Fruit fly (Drosophila melanogaster) whole organism, embryonic: ENCODE data around the gene Nt5b.
A peak's percentile ranks its signal among the peaks of the same experiment; 100 is the strongest.

Source experiments
- CG10209 ChIP-seq: fragments of 200-800 bp; sonication (Bioruptor generic); optimal IDR thresholded peaks from 3 replicates; lab custom pipeline; 2017; ENCODE audit warnings: missing biosample characterization, mild to moderate bottlenecking, missing genetic modification characterization, missing genetic modification reagents
- CG10462 ChIP-seq: fragments of 200-800 bp; sonication (Bioruptor generic); optimal IDR thresholded peaks from 2 replicates; lab custom pipeline; 2016; ENCODE audit warnings: missing biosample characterization, missing genetic modification characterization
- CG10654 ChIP-seq: fragments of 200-800 bp; sonication (Bioruptor generic); optimal IDR thresholded peaks from 2 replicates; lab custom pipeline; 2016; ENCODE audit warnings: missing biosample characterization, missing genetic modification characterization
- CG11504 ChIP-seq: fragments of 200-800 bp; sonication (Bioruptor generic); optimal IDR thresholded peaks from 3 replicates; lab custom pipeline; 2019; ENCODE audit warnings: missing biosample characterization, mild to moderate bottlenecking, missing genetic modification characterization, moderate library complexity
- CG11695 ChIP-seq: fragments of 200-800 bp; sonication (Bioruptor generic); IDR thresholded peaks from 3 replicates; pipeline ENCODE4 v1.3.6; 2022; ENCODE audit warnings: missing biosample characterization, missing genetic modification characterization
- CG13624 ChIP-seq: fragments of 200-800 bp; sonication (Bioruptor generic); optimal IDR thresholded peaks from 2 replicates; lab custom pipeline; 2016; ENCODE audit warnings: missing biosample characterization, missing genetic modification characterization
- CG15269 ChIP-seq: fragments of 200-800 bp; sonication (Bioruptor generic); optimal IDR thresholded peaks from 2 replicates; lab custom pipeline; 2018; ENCODE audit warnings: missing biosample characterization, mild to moderate bottlenecking, missing genetic modification characterization, moderate library complexity
- CG15479 ChIP-seq: fragments of 200-800 bp; sonication (Bioruptor generic); optimal IDR thresholded peaks from 3 replicates; lab custom pipeline; 2019; ENCODE audit warnings: missing biosample characterization, mild to moderate bottlenecking, missing genetic modification characterization, moderate library complexity
- CG1792 ChIP-seq: fragments of 200-800 bp; sonication (Bioruptor generic); optimal IDR thresholded peaks from 2 replicates; lab custom pipeline; 2016; ENCODE audit warnings: missing biosample characterization, missing genetic modification characterization
- CG18619 ChIP-seq: fragments of 200-800 bp; sonication (Bioruptor generic); optimal IDR thresholded peaks from 3 replicates; lab custom pipeline; 2017; ENCODE audit warnings: missing biosample characterization, mild to moderate bottlenecking, missing genetic modification characterization
- CG2678 ChIP-seq: fragments of 200-800 bp; sonication (Bioruptor generic); optimal IDR thresholded peaks from 3 replicates; lab custom pipeline; 2019; ENCODE audit warnings: missing biosample characterization, mild to moderate bottlenecking, missing genetic modification characterization, moderate library complexity
- CG31388 ChIP-seq: fragments of 200-800 bp; sonication (Bioruptor generic); optimal IDR thresholded peaks from 2 replicates; lab custom pipeline; 2016; ENCODE audit warnings: missing biosample characterization, missing genetic modification characterization
- CG3281 ChIP-seq: fragments of 200-800 bp; sonication (Bioruptor generic); optimal IDR thresholded peaks from 3 replicates; lab custom pipeline; 2017; ENCODE audit warnings: missing biosample characterization, mild to moderate bottlenecking, missing genetic modification characterization
- CG4360 ChIP-seq: fragments of 200-800 bp; sonication (Bioruptor generic); IDR thresholded peaks from 2 replicates; pipeline ENCODE4 v1.3.6; 2022; ENCODE audit warnings: missing biosample characterization, missing genetic modification characterization
- CG4730 ChIP-seq: fragments of 200-800 bp; sonication (Bioruptor generic); IDR thresholded peaks from 2 replicates; pipeline ENCODE4 v1.3.6; 2022; ENCODE audit warnings: missing biosample characterization, missing genetic modification characterization
- CG6654 ChIP-seq: fragments of 200-800 bp; sonication (Bioruptor generic); optimal IDR thresholded peaks from 2 replicates; lab custom pipeline; 2017; ENCODE audit warnings: missing biosample characterization, mild to moderate bottlenecking, missing genetic modification characterization
- CG9437 ChIP-seq: fragments of 200-800 bp; sonication (Bioruptor generic); optimal IDR thresholded peaks from 2 replicates; lab custom pipeline; 2018; ENCODE audit warnings: missing biosample characterization, mild to moderate bottlenecking, missing genetic modification characterization
- CHES-1-like ChIP-seq: fragments of 200-800 bp; sonication (Bioruptor generic); optimal IDR thresholded peaks from 2 replicates; lab custom pipeline; 2016; ENCODE audit warnings: missing biosample characterization, missing genetic modification characterization
- CkIIα-i1 ChIP-seq: fragments of 200-800 bp; sonication (Bioruptor generic); IDR thresholded peaks from 2 replicates; pipeline ENCODE4 v1.3.6; 2022; ENCODE audit warnings: missing biosample characterization, missing genetic modification characterization
- Dad ChIP-seq: fragments of 200-800 bp; sonication (Bioruptor generic); optimal IDR thresholded peaks from 3 replicates; lab custom pipeline; 2016; ENCODE audit warnings: missing biosample characterization, missing genetic modification characterization
- Fer1 ChIP-seq: fragments of 200-800 bp; sonication (Bioruptor generic); optimal IDR thresholded peaks from 2 replicates; lab custom pipeline; 2017; ENCODE audit warnings: missing biosample characterization, mild to moderate bottlenecking, missing genetic modification characterization
- Fer2 ChIP-seq: fragments of 200-800 bp; sonication (Bioruptor generic); optimal IDR thresholded peaks from 2 replicates; lab custom pipeline; 2018; ENCODE audit warnings: missing biosample characterization, mild to moderate bottlenecking, missing genetic modification characterization, moderate library complexity
- Fer3 ChIP-seq: fragments of 200-800 bp; sonication (Bioruptor generic); optimal IDR thresholded peaks from 2 replicates; lab custom pipeline; 2018; ENCODE audit warnings: missing biosample characterization, mild to moderate bottlenecking, missing genetic modification characterization, moderate library complexity
- Gug ChIP-seq: fragments of 200-800 bp; sonication (Bioruptor generic); IDR thresholded peaks from 4 replicates; pipeline ENCODE4 v1.3.6; 2022; ENCODE audit warnings: missing biosample characterization, missing genetic modification characterization
- HLH54F ChIP-seq: fragments of 200-800 bp; sonication (Bioruptor generic); optimal IDR thresholded peaks from 3 replicates; lab custom pipeline; 2016; ENCODE audit warnings: missing biosample characterization, missing genetic modification characterization
- Hr78 ChIP-seq, 2 experiments: fragments of 200-800 bp in 1 of 2; fragments of >200 bp in 1 of 2; sonication (Bioruptor generic) in 1 of 2; optimal IDR thresholded peaks; 2 replicates each; lab custom pipeline; 2017 to 2019; ENCODE audit warnings: missing biosample characterization in 2 of 2, missing genetic modification characterization in 2 of 2, mild to moderate bottlenecking in 1 of 2, moderate library complexity in 1 of 2
- Myb ChIP-seq: fragments of 200-800 bp; sonication (Bioruptor generic); optimal IDR thresholded peaks from 2 replicates; lab custom pipeline; 2016; ENCODE audit warnings: missing biosample characterization, missing genetic modification characterization
- Rx ChIP-seq: fragments of 200-800 bp; sonication (Bioruptor generic); IDR thresholded peaks from 2 replicates; pipeline ENCODE4 v1.3.6; 2022; ENCODE audit warnings: missing biosample characterization, missing genetic modification characterization
- Sox100B ChIP-seq: fragments of 200-800 bp; sonication (Bioruptor generic); optimal IDR thresholded peaks from 3 replicates; lab custom pipeline; 2018; ENCODE audit warnings: missing biosample characterization, mild to moderate bottlenecking, missing genetic modification characterization
- Xrp1 ChIP-seq: fragments of 200-800 bp; sonication (Bioruptor generic); IDR thresholded peaks from 2 replicates; pipeline ENCODE4 v1.3.6; 2022; ENCODE audit warnings: missing biosample characterization, missing genetic modification characterization
- cg ChIP-seq: fragments of 200-800 bp; sonication (Bioruptor generic); optimal IDR thresholded peaks from 3 replicates; lab custom pipeline; 2019; ENCODE audit warnings: missing biosample characterization, mild to moderate bottlenecking, missing genetic modification characterization, moderate library complexity
- crol ChIP-seq: fragments of 200-800 bp; sonication (Bioruptor generic); IDR thresholded peaks from 2 replicates; pipeline ENCODE4 v1.3.6; 2022; ENCODE audit warnings: missing biosample characterization, missing genetic modification characterization
- dmrt11E ChIP-seq: fragments of 200-800 bp; sonication (Bioruptor generic); optimal IDR thresholded peaks from 3 replicates; lab custom pipeline; 2018; ENCODE audit warnings: missing biosample characterization, mild to moderate bottlenecking, missing genetic modification characterization, moderate library complexity
- eve ChIP-seq, 2 experiments: fragments of >200 bp; optimal IDR thresholded peaks; 2 replicates each; lab custom pipeline; 2017; ENCODE audit warnings: missing biosample characterization in 2 of 2, missing genetic modification characterization in 2 of 2
- fd96Cb ChIP-seq: fragments of 200-800 bp; sonication (Bioruptor generic); optimal IDR thresholded peaks from 2 replicates; lab custom pipeline; 2018; ENCODE audit warnings: missing biosample characterization, mild to moderate bottlenecking, missing genetic modification characterization, moderate library complexity
- lmd ChIP-seq: fragments of 200-800 bp; sonication (Bioruptor generic); IDR thresholded peaks from 2 replicates; pipeline ENCODE4 v1.3.6; 2022; ENCODE audit warnings: missing biosample characterization, missing genetic modification characterization
- lola ChIP-seq, 3 experiments: fragments of >200 bp in 2 of 3; fragments of 200-800 bp in 1 of 3; sonication (Bioruptor generic) in 1 of 3; optimal IDR thresholded peaks; 2 replicates each; lab custom pipeline; 2017 to 2019; ENCODE audit warnings: missing biosample characterization in 3 of 3, missing genetic modification characterization in 3 of 3, mild to moderate bottlenecking in 1 of 3, moderate library complexity in 1 of 3
- mam ChIP-seq: fragments of 200-800 bp; sonication (Bioruptor generic); optimal IDR thresholded peaks from 3 replicates; lab custom pipeline; 2016; ENCODE audit warnings: missing biosample characterization, missing genetic modification characterization
- nau ChIP-seq: fragments of 200-800 bp; sonication (Bioruptor generic); optimal IDR thresholded peaks from 3 replicates; lab custom pipeline; 2017; ENCODE audit warnings: missing biosample characterization, mild to moderate bottlenecking, missing genetic modification characterization, missing genetic modification reagents
- pum ChIP-seq: fragments of 200-800 bp; sonication (Bioruptor generic); optimal IDR thresholded peaks from 2 replicates; lab custom pipeline; 2016; ENCODE audit warnings: missing biosample characterization, missing genetic modification characterization
- run ChIP-seq: fragments of 200-800 bp; sonication (Bioruptor generic); optimal IDR thresholded peaks from 3 replicates; lab custom pipeline; 2018; ENCODE audit warnings: missing biosample characterization, mild to moderate bottlenecking, missing genetic modification characterization
- sens ChIP-seq: fragments of 200-800 bp; sonication (Bioruptor generic); peaks from one replicate; lab custom pipeline; 2016; ENCODE audit warnings: missing biosample characterization, missing genetic modification characterization
- sisA ChIP-seq: fragments of 200-800 bp; sonication (Bioruptor generic); IDR thresholded peaks from 2 replicates; pipeline ENCODE4 v1.3.6; 2022; ENCODE audit warnings: missing biosample characterization, missing genetic modification characterization
- slp2 ChIP-seq: fragments of 200-800 bp; sonication (Bioruptor generic); optimal IDR thresholded peaks from 2 replicates; lab custom pipeline; 2016; ENCODE audit warnings: missing biosample characterization, missing genetic modification characterization
- sna ChIP-seq: fragments of 200-800 bp; sonication (Bioruptor generic); IDR thresholded peaks from 2 replicates; pipeline ENCODE4 v1.3.6; 2022; ENCODE audit warnings: missing biosample characterization, missing genetic modification characterization; ENCODE audit not compliant: partially characterized antibody
- unc-4 ChIP-seq: fragments of 200-800 bp; sonication (Bioruptor generic); IDR thresholded peaks from 2 replicates; pipeline ENCODE4 v1.3.6; 2022; ENCODE audit warnings: missing biosample characterization, missing genetic modification characterization; ENCODE audit not compliant: partially characterized antibody
- yki ChIP-seq: fragments of >200 bp; optimal IDR thresholded peaks from 3 replicates; lab custom pipeline; 2018
- z ChIP-seq: fragments of 200-800 bp; sonication (Bioruptor generic); IDR thresholded peaks from 3 replicates; pipeline ENCODE4 v1.3.6; 2022; ENCODE audit warnings: missing biosample characterization, missing genetic modification characterization
- zen2 ChIP-seq: fragments of 200-800 bp; sonication (Bioruptor generic); IDR thresholded peaks from 3 replicates; pipeline ENCODE4 v1.3.6; 2022; ENCODE audit warnings: missing biosample characterization, missing genetic modification characterization; ENCODE audit not compliant: partially characterized antibody

The Nt5b gene

DNA sequence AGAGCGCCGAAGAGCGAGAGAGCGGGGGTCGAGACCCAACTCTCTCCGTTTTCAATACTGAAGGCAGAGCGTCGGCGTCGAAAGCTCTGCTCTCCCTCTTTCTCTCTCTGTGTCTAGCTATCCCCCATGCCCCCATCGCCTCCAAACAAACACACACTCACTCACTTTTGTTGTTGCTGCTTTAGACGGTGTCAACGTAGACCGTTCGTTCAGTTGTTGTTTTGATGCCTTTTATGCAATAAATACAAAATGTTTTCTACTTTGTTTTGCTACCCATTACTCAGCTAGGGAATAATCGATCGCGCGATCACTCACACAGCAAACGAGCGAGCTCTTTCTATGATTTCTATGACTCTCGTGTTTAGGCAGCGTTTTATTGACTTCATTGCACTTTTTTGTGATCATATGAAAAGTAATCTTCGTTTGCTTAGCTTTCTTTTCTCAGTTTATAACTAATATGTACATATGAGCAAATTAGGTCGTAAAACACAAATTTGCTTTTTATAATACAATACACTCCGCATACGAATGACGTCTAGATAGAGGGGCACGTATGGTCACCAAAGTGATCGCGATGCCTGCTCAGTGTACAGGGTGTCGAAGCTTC, 5.2 kb downstream of the Nt5b start:
- TF ChIP-seq nau (GFP tag; lab: Kevin White, UChicago), result no peak
- peak; percentile 5; the same call in 1 of the 3 replicates for TF ChIP-seq z (GFP tag; lab: Robert Waterston, UW)
- TF ChIP-seq CG15269 (tag; lab: Kevin White, UChicago), result peak; percentile 12
- TF ChIP-seq mam (GFP tag; lab: Kevin White, UChicago), result peak; percentile 36
- peak; percentile 29; the same call in 1 of the 2 replicates for TF ChIP-seq sisA
- peak; percentile 46; the same call in 1 of the 2 replicates for TF ChIP-seq sna (GFP tag; lab: Robert Waterston, UW)
- no peak for TF ChIP-seq Fer3 (tag; lab: Kevin White, UChicago)
- peak; percentile 40 for TF ChIP-seq pum (GFP tag; lab: Kevin White, UChicago)
- TF ChIP-seq CG31388 (GFP tag; lab: Kevin White, UChicago), result no peak
- peak; percentile 56 for TF ChIP-seq Sox100B
- no peak for TF ChIP-seq CG10654 (GFP tag; lab: Kevin White, UChicago)
- peak; percentile 72 for TF ChIP-seq sens (GFP tag; lab: Kevin White, UChicago)
- peak; percentile 49 for TF ChIP-seq CG18619 (GFP tag; lab: Kevin White, UChicago)
- TF ChIP-seq cg (GFP tag; lab: Kevin White, UChicago), result peak; percentile 46
- TF ChIP-seq slp2 (GFP tag; lab: Kevin White, UChicago), result peak; percentile 52
- TF ChIP-seq Fer2, result no peak
- TF ChIP-seq CG1792, result peak; percentile 12
- TF ChIP-seq CG4730, result no peak
- TF ChIP-seq CG4360 (GFP tag; lab: Robert Waterston, UW), result 0 out of 2 replicates have a peak, but pooled peaks have one; percentile 29
- no peak for TF ChIP-seq CG15479 (GFP tag; lab: Kevin White, UChicago)
- TF ChIP-seq CG3281 (GFP tag; lab: Kevin White, UChicago), result peak; percentile 17
- TF ChIP-seq Myb (GFP tag; lab: Kevin White, UChicago), result peak; percentile 8
- peak in 1 of 2 experiments; percentile 87 for TF ChIP-seq eve (GFP tag; optimal IDR thresholded peaks at IDR 0.05; lab: Kevin White, UChicago)
- TF ChIP-seq crol, result peak; percentile 89
- TF ChIP-seq unc-4 (GFP tag; lab: Robert Waterston, UW), result no peak
- peak; percentile 47 for TF ChIP-seq run (tag; lab: Kevin White, UChicago)
- peak; percentile 22 for TF ChIP-seq HLH54F (GFP tag; lab: Kevin White, UChicago)
- TF ChIP-seq lola (GFP tag; optimal IDR thresholded peaks at IDR 0.05; lab: Kevin White, UChicago), result peak in 1 of 3 experiments; percentile 33
- TF ChIP-seq yki (lab: Kevin White, UChicago), result peak; percentile 64
- no peak for TF ChIP-seq CkIIα-i1 (GFP tag; lab: Robert Waterston, UW)
- peak; percentile 36; the same call in 1 of the 2 replicates for TF ChIP-seq lmd (GFP tag; lab: Robert Waterston, UW)
- peak; percentile 10 for TF ChIP-seq fd96Cb (tag; lab: Kevin White, UChicago)
- TF ChIP-seq CG11695 (GFP tag; lab: Robert Waterston, UW), result no peak
- TF ChIP-seq Rx (GFP tag; lab: Robert Waterston, UW), result 0 out of 2 replicates have a peak, but pooled peaks have one; percentile 21
- TF ChIP-seq CG10462 (GFP tag; lab: Kevin White, UChicago), result no peak
- peak; percentile 14 for TF ChIP-seq CG9437 (GFP tag; lab: Kevin White, UChicago)
- no peak for TF ChIP-seq Hr78 (GFP tag; optimal IDR thresholded peaks at IDR 0.05; lab: Kevin White, UChicago)
- TF ChIP-seq dmrt11E (tag; lab: Kevin White, UChicago), result peak; percentile 13
- TF ChIP-seq Fer1, result no peak
- 0 out of 4 replicates have a peak, but pooled peaks have one; percentile 9 for TF ChIP-seq Gug (GFP tag; lab: Robert Waterston, UW)
- peak; percentile 55 for TF ChIP-seq CG2678
- peak; percentile 35 for TF ChIP-seq CG11504 (tag; lab: Kevin White, UChicago)
- TF ChIP-seq CHES-1-like, result peak; percentile 11
- TF ChIP-seq CG13624 (GFP tag; lab: Kevin White, UChicago), result peak; percentile 7
- no peak for TF ChIP-seq Xrp1 (GFP tag; lab: Robert Waterston, UW)
- no peak for TF ChIP-seq CG10209 (GFP tag; lab: Kevin White, UChicago)
- TF ChIP-seq CG6654 (GFP tag; lab: Kevin White, UChicago), result peak; percentile 30
- TF ChIP-seq zen2, result peak; percentile 76; the same call in 2 of the 3 replicates
- TF ChIP-seq Dad (GFP tag; lab: Kevin White, UChicago), result peak; percentile 19
